Fruit fly (Drosophila melanogaster): ENCODE data around the gene CG44153.
A peak's percentile ranks its signal among the peaks of the same experiment; 100 is the strongest.

Gene CG44153

dm6 chr2L:10203933-10204509 lies 24.0 kb upstream of the CG44153 start, which contains the start of gene CG34159 (continued):
- TF ChIP-seq gcm2 (GFP tag; optimal IDR thresholded peaks at IDR 0.05) (no peak), Med (GFP tag) (peak; percentile 22), CG6254 (GFP tag; optimal IDR thresholded peaks at IDR 0.05) (no peak), CG10543 (GFP tag; optimal IDR thresholded peaks at IDR 0.05) (no peak), ERR (GFP tag; optimal IDR thresholded peaks at IDR 0.05) (no peak), pzg (GFP tag; optimal IDR thresholded peaks at IDR 0.05) (peak; percentile 55), mirr (GFP tag; optimal IDR thresholded peaks at IDR 0.05) (no peak), disco-r (GFP tag; optimal IDR thresholded peaks at IDR 0.05) (no peak), Dad (GFP tag; optimal IDR thresholded peaks at IDR 0.05) (no peak), croc (GFP tag; conservative IDR thresholded peaks at IDR 0.05) (no peak), Elba2 (GFP tag; optimal IDR thresholded peaks at IDR 0.05) (no peak), insv (GFP tag; optimal IDR thresholded peaks at IDR 0.05) (no peak), bsh (GFP tag; optimal IDR thresholded peaks at IDR 0.05) (no peak), CG33213 (GFP tag; optimal IDR thresholded peaks at IDR 0.05) (no peak), Eip74EF (GFP tag; optimal IDR thresholded peaks at IDR 0.05) (no peak), phol (tag; optimal IDR thresholded peaks at IDR 0.05) (no peak), Optix (GFP tag; IDR thresholded peaks at IDR 0.05) (no peak), psq (GFP tag; optimal IDR thresholded peaks at IDR 0.05) (no peak), Rfx (GFP tag; IDR thresholded peaks at IDR 0.05) (no peak), CG18011 (GFP tag; optimal IDR thresholded peaks at IDR 0.05) (no peak), Lhr (GFP tag; optimal IDR thresholded peaks at IDR 0.05) (no peak), fru (optimal IDR thresholded peaks at IDR 0.05) (no peak), CG12942 (GFP tag; optimal IDR thresholded peaks at IDR 0.05) (no peak), CG32772 (GFP tag; IDR thresholded peaks at IDR 0.05) (no peak), CG16779 (GFP tag; IDR thresholded peaks at IDR 0.05) (no peak), CG2116 (GFP tag; optimal IDR thresholded peaks at IDR 0.05) (peak; percentile 18), CG42726 (GFP tag; IDR thresholded peaks at IDR 0.05; ENCODE audit: partially characterized antibody) (no peak), ash1 (GFP tag; optimal IDR thresholded peaks at IDR 0.05) (no peak), ind (GFP tag; optimal IDR thresholded peaks at IDR 0.05) (no peak), da (GFP tag; optimal IDR thresholded peaks at IDR 0.05) (no peak), CG13775 (GFP tag; optimal IDR thresholded peaks at IDR 0.05) (no peak), chif (GFP tag; optimal IDR thresholded peaks at IDR 0.05) (no peak), CG10267 (tag; optimal IDR thresholded peaks at IDR 0.05) (peak; percentile 12), Nf-YC (tag; optimal IDR thresholded peaks at IDR 0.05) (no peak), usp (GFP tag; optimal IDR thresholded peaks at IDR 0.05) (no peak), bowl (GFP tag; IDR thresholded peaks at IDR 0.05) (no peak), slou (GFP tag; optimal IDR thresholded peaks at IDR 0.05) (no peak), CG17802 (tag; optimal IDR thresholded peaks at IDR 0.05) (peak; percentile 51), CG18476 (GFP tag; optimal IDR thresholded peaks at IDR 0.05) (no peak), CG30020 (tag; optimal IDR thresholded peaks at IDR 0.05) (peak; percentile 64), Dp (GFP tag; optimal IDR thresholded peaks at IDR 0.05) (peak; percentile 64), yki (optimal IDR thresholded peaks at IDR 0.05) (no peak), B-H1 (GFP tag; IDR thresholded peaks at IDR 0.05) (no peak), aop (GFP tag; IDR thresholded peaks at IDR 0.05) (no peak), gfzf (GFP tag; optimal IDR thresholded peaks at IDR 0.05) (peak; percentile 70), CG17912 (GFP tag; optimal IDR thresholded peaks at IDR 0.05) (no peak), MESR4 (GFP tag; optimal IDR thresholded peaks at IDR 0.05) (peak; percentile 90), dmrt99B (tag; optimal IDR thresholded peaks at IDR 0.05) (no peak), row (GFP tag; IDR thresholded peaks at IDR 0.05) (no peak), Spps (tag; optimal IDR thresholded peaks at IDR 0.05) (no peak), CG16813 (GFP tag; IDR thresholded peaks at IDR 0.05; ENCODE audit: partially characterized antibody) (no peak)

All from whole organism, embryonic.